Fruit fly (Drosophila melanogaster): Measurements from ENCODE around the gene Mkp3.

Gene Mkp3

dm6 chr3L:19048761-19049160 lies 37.5 kb downstream of the Mkp3 start:
- TF ChIP-seq CG8478 (optimal IDR thresholded peaks at IDR 0.05) (no peak), Dll (optimal IDR thresholded peaks at IDR 0.05) (no peak), EcR (GFP tag; optimal IDR thresholded peaks at IDR 0.05) (no peak), usp (GFP tag; optimal IDR thresholded peaks at IDR 0.05) (no peak), pan (optimal IDR thresholded peaks at IDR 0.05) (no peak), psq (optimal IDR thresholded peaks at IDR 0.05) (no peak)

dm6 chr3L:19048257-19048656 lies 38.0 kb downstream of the Mkp3 start:
- no peak for TF ChIP-seq pan (optimal IDR thresholded peaks at IDR 0.05)
- TF ChIP-seq usp (GFP tag; optimal IDR thresholded peaks at IDR 0.05) = no peak
- no peak for TF ChIP-seq Dll (optimal IDR thresholded peaks at IDR 0.05)
- no peak for TF ChIP-seq CG8478 (optimal IDR thresholded peaks at IDR 0.05)
- no peak for TF ChIP-seq EcR (GFP tag; optimal IDR thresholded peaks at IDR 0.05)
- TF ChIP-seq psq (optimal IDR thresholded peaks at IDR 0.05) = no peak

dm6 chr3L:19046389-19047042 lies 39.7 kb downstream of the Mkp3 start:
- TF ChIP-seq Dll (optimal IDR thresholded peaks at IDR 0.05) (peak; percentile 78), psq (optimal IDR thresholded peaks at IDR 0.05) (no peak), pan (optimal IDR thresholded peaks at IDR 0.05) (no peak)

- TF ChIP-seq pan (optimal IDR thresholded peaks at IDR 0.05) (peak; percentile 70), CG8478 (optimal IDR thresholded peaks at IDR 0.05) (no peak), usp (GFP tag; optimal IDR thresholded peaks at IDR 0.05) (no peak)
Observed at dm6 chr3L:19045299-19046025, 40.8 kb downstream of the Mkp3 start, which contains the start of gene nkd. TSS of gene nkd (minus strand) at chr3L:19045449.

- TF ChIP-seq Dll (optimal IDR thresholded peaks at IDR 0.05) (no peak), EcR (GFP tag; optimal IDR thresholded peaks at IDR 0.05) (no peak), psq (optimal IDR thresholded peaks at IDR 0.05) (no peak), CG8478 (optimal IDR thresholded peaks at IDR 0.05) (no peak), pan (optimal IDR thresholded peaks at IDR 0.05) (no peak)
Observed at dm6 chr3L:19044589-19045298, 41.5 kb downstream of the Mkp3 start.

dm6 chr3L:19043464-19044034 lies 42.7 kb downstream of the Mkp3 start:
- TF ChIP-seq EcR (GFP tag; optimal IDR thresholded peaks at IDR 0.05) (no peak), Dll (optimal IDR thresholded peaks at IDR 0.05) (no peak), psq (optimal IDR thresholded peaks at IDR 0.05) (no peak), CG8478 (optimal IDR thresholded peaks at IDR 0.05) (no peak), pan (optimal IDR thresholded peaks at IDR 0.05) (no peak), usp (GFP tag; optimal IDR thresholded peaks at IDR 0.05) (no peak)

- TF ChIP-seq usp (GFP tag; optimal IDR thresholded peaks at IDR 0.05) (no peak), pan (optimal IDR thresholded peaks at IDR 0.05) (no peak), EcR (GFP tag; optimal IDR thresholded peaks at IDR 0.05) (no peak), psq (optimal IDR thresholded peaks at IDR 0.05) (no peak), CG8478 (optimal IDR thresholded peaks at IDR 0.05) (no peak), Dll (optimal IDR thresholded peaks at IDR 0.05) (no peak)
Observed at dm6 chr3L:19042501-19042900, 43.7 kb downstream of the Mkp3 start.

- TF ChIP-seq CG8478 (optimal IDR thresholded peaks at IDR 0.05) (no peak), Dll (optimal IDR thresholded peaks at IDR 0.05) (no peak), pan (optimal IDR thresholded peaks at IDR 0.05) (no peak), EcR (GFP tag; optimal IDR thresholded peaks at IDR 0.05) (no peak), usp (GFP tag; optimal IDR thresholded peaks at IDR 0.05) (no peak), psq (optimal IDR thresholded peaks at IDR 0.05) (no peak)
Observed at dm6 chr3L:19041665-19042385, 44.4 kb downstream of the Mkp3 start.

- TF ChIP-seq EcR (GFP tag; optimal IDR thresholded peaks at IDR 0.05) = peak in 1 of 2 experiments; percentile 88
- no peak for TF ChIP-seq psq (optimal IDR thresholded peaks at IDR 0.05)
Observed at dm6 chr3L:19041161-19041560, 45.1 kb downstream of the Mkp3 start.

- TF ChIP-seq EcR (GFP tag; optimal IDR thresholded peaks at IDR 0.05) (no peak), pan (optimal IDR thresholded peaks at IDR 0.05) (no peak), CG8478 (optimal IDR thresholded peaks at IDR 0.05) (no peak), psq (optimal IDR thresholded peaks at IDR 0.05) (no peak), Dll (optimal IDR thresholded peaks at IDR 0.05) (no peak), usp (GFP tag; optimal IDR thresholded peaks at IDR 0.05) (no peak)
Observed at dm6 chr3L:19040155-19040644, 46.0 kb downstream of the Mkp3 start.

- TF ChIP-seq psq (optimal IDR thresholded peaks at IDR 0.05) = no peak
- no peak for TF ChIP-seq EcR (GFP tag; optimal IDR thresholded peaks at IDR 0.05)
- TF ChIP-seq Dll (optimal IDR thresholded peaks at IDR 0.05) = no peak
- TF ChIP-seq pan (optimal IDR thresholded peaks at IDR 0.05) = no peak
- no peak for TF ChIP-seq usp (GFP tag; optimal IDR thresholded peaks at IDR 0.05)
- no peak for TF ChIP-seq CG8478 (optimal IDR thresholded peaks at IDR 0.05)
Observed at dm6 chr3L:19037051-19037450, 49.2 kb downstream of the Mkp3 start.

Data from whole organism.